Fruit fly (Drosophila melanogaster): ENCODE measurements around the gene Task7.

Task7 gene

dm6 chr3R:9418373-9419299, 6.5 kb upstream of the Task7 start:
- TF ChIP-seq Dll (optimal IDR thresholded peaks at IDR 0.05), result no peak
- no peak for TF ChIP-seq usp (GFP tag; optimal IDR thresholded peaks at IDR 0.05)
- no peak for TF ChIP-seq EcR (GFP tag; optimal IDR thresholded peaks at IDR 0.05)
- TF ChIP-seq pan (optimal IDR thresholded peaks at IDR 0.05), result no peak
- no peak for TF ChIP-seq psq (optimal IDR thresholded peaks at IDR 0.05)
- no peak for TF ChIP-seq CG8478 (optimal IDR thresholded peaks at IDR 0.05)

dm6 chr3R:9417577-9418334, 5.7 kb upstream of the Task7 start, which contains the start of gene ps:
ps (plus strand) TSS chr3R:9417940.
- TF ChIP-seq CG8478 (optimal IDR thresholded peaks at IDR 0.05), result no peak
- TF ChIP-seq Dll (optimal IDR thresholded peaks at IDR 0.05), result no peak
- TF ChIP-seq EcR (GFP tag; optimal IDR thresholded peaks at IDR 0.05), result no peak
- no peak for TF ChIP-seq usp (GFP tag; optimal IDR thresholded peaks at IDR 0.05)
- no peak for TF ChIP-seq psq (optimal IDR thresholded peaks at IDR 0.05)
- TF ChIP-seq pan (optimal IDR thresholded peaks at IDR 0.05), result no peak

- TF ChIP-seq Dll (optimal IDR thresholded peaks at IDR 0.05), result no peak
- TF ChIP-seq usp (GFP tag; optimal IDR thresholded peaks at IDR 0.05), result no peak
- no peak for TF ChIP-seq CG8478 (optimal IDR thresholded peaks at IDR 0.05)
- TF ChIP-seq psq (optimal IDR thresholded peaks at IDR 0.05), result no peak
- no peak for TF ChIP-seq pan (optimal IDR thresholded peaks at IDR 0.05)
- no peak for TF ChIP-seq EcR (GFP tag; optimal IDR thresholded peaks at IDR 0.05)
Measured at dm6 chr3R:9416951-9417350, 4.9 kb upstream of the Task7 start.

- TF ChIP-seq usp (GFP tag; optimal IDR thresholded peaks at IDR 0.05) (no peak), EcR (GFP tag; optimal IDR thresholded peaks at IDR 0.05) (no peak), pan (optimal IDR thresholded peaks at IDR 0.05) (no peak), CG8478 (optimal IDR thresholded peaks at IDR 0.05) (no peak), Dll (optimal IDR thresholded peaks at IDR 0.05) (no peak), psq (optimal IDR thresholded peaks at IDR 0.05) (no peak)
Measured at dm6 chr3R:9410182-9410581, 1.9 kb downstream of the Task7 start, which contains the start of gene betaTub85D. betaTub85D (minus strand) TSS chr3R:9410282.

- TF ChIP-seq psq (optimal IDR thresholded peaks at IDR 0.05) (no peak), EcR (GFP tag; optimal IDR thresholded peaks at IDR 0.05) (no peak), usp (GFP tag; optimal IDR thresholded peaks at IDR 0.05) (no peak)
Measured at dm6 chr3R:9408069-9408468, 4.0 kb downstream of the Task7 start, which contains the start of gene CG44261. CG44261 (minus strand) TSS chr3R:9408169.

DNA sequence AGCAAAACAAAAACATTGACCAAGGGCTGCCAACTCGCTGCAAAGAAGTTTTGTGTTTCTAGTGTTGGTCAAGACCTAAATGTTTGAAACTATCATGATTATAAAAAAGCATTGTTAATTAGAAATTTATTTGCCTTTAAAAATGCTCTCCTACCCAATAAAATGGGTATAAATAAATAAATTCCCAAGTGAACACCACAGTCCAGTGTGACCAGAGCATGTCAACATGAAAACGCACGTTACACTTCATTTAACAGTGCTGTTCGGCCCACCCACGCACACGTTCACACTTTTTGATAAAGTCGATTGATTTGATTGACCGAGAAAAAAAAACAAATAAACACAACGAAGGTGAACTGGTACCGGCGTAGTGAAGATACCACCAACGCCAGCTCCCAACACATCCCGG, 8.0 kb downstream of the Task7 start, which contains the start of the genes CG9356, BBIP1 and CG8135:
TSS of gene CG9356 (minus strand) at position 166 of the 409 bp plus-strand sequence.
TSS of gene BBIP1 (plus strand) at position 282 of the 409 bp plus-strand sequence.
TSS of gene CG8135 (plus strand) at position 282 of the 409 bp plus-strand sequence.
- TF ChIP-seq EcR (GFP tag; optimal IDR thresholded peaks at IDR 0.05) (no peak), usp (GFP tag; optimal IDR thresholded peaks at IDR 0.05) (no peak), pan (optimal IDR thresholded peaks at IDR 0.05) (no peak), Dll (optimal IDR thresholded peaks at IDR 0.05) (no peak), psq (optimal IDR thresholded peaks at IDR 0.05) (no peak), CG8478 (optimal IDR thresholded peaks at IDR 0.05) (no peak)

dm6 chr3R:9401127-9401603, 10.9 kb downstream of the Task7 start, which contains the start of the genes RpL34b and CG8132:
RpL34b (minus strand) TSS chr3R:9401226.
CG8132 (plus strand) TSS chr3R:9401495.
- TF ChIP-seq EcR (GFP tag; optimal IDR thresholded peaks at IDR 0.05) (no peak), psq (optimal IDR thresholded peaks at IDR 0.05) (no peak)

DNA sequence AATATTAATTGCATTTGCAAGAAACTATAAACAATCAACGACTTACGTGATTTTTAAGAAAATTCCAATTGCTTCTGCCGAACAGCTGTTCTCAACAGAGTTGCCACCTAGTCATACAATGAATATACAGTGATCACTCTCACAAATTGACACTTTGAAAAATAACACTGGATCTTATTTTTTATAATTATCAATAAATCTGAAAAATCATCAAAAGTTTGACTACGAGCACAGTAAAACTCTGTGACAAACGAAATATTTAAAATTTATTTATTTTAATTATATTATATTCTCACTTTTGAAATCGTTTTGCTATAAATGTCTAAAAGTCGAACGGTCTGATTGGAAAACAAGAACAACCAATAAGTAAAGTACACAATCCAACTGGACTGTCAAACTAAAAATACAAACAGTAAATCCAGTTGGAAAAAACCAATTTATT, 12.1 kb downstream of the Task7 start, which contains the start of gene CG34117:
TSS of gene CG34117 (minus strand) at position 103 of the 442 bp plus-strand sequence.
- TF ChIP-seq CG8478 (optimal IDR thresholded peaks at IDR 0.05) (no peak), pan (optimal IDR thresholded peaks at IDR 0.05) (no peak), Dll (optimal IDR thresholded peaks at IDR 0.05) (no peak), usp (GFP tag; optimal IDR thresholded peaks at IDR 0.05) (no peak), psq (optimal IDR thresholded peaks at IDR 0.05) (no peak), EcR (GFP tag; optimal IDR thresholded peaks at IDR 0.05) (no peak)

- TF ChIP-seq Dll (optimal IDR thresholded peaks at IDR 0.05) (no peak), usp (GFP tag; optimal IDR thresholded peaks at IDR 0.05) (no peak), psq (optimal IDR thresholded peaks at IDR 0.05) (no peak)
Measured at dm6 chr3R:9399074-9399473, 13.0 kb downstream of the Task7 start.

dm6 chr3R:9397890-9398289, 14.2 kb downstream of the Task7 start, which contains the start of gene Or85f:
Or85f (plus strand) TSS chr3R:9398190.
- TF ChIP-seq CG8478 (optimal IDR thresholded peaks at IDR 0.05) (no peak), usp (GFP tag; optimal IDR thresholded peaks at IDR 0.05) (no peak), pan (optimal IDR thresholded peaks at IDR 0.05) (no peak)

DNA sequence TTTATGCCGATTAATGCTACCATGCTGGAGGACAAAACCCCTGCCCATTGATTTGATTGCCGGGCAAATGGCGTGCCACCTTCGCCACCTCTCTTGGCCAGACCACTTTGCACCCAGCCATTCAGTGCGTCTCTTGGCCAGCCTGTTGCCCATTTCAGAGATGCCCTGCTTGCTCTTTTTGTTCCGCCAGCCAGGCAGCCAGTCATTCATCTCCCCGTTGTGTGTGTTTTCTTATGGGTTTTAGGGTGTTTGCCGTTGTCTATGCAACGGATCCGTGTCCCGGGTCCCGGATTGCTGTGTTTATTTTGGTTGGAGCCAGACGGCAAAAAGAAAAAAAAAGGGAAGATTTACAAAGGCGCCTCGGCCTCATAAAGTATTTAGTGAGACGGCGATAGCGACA, 16.1 kb downstream of the Task7 start:
- TF ChIP-seq psq (optimal IDR thresholded peaks at IDR 0.05) (no peak), CG8478 (optimal IDR thresholded peaks at IDR 0.05) (no peak), usp (GFP tag; optimal IDR thresholded peaks at IDR 0.05) (no peak), pan (optimal IDR thresholded peaks at IDR 0.05) (no peak), Dll (optimal IDR thresholded peaks at IDR 0.05) (no peak), EcR (GFP tag; optimal IDR thresholded peaks at IDR 0.05) (no peak)

All from whole organism.